Worm (Caenorhabditis elegans): ENCODE data around the gene Y25C1A.14.

Y25C1A.14 gene

ce11 chrII:3076915-3077314 is 19.8 kb downstream of the Y25C1A.14 start, which contains the start of gene Y25C1A.8 (continued):
- TF ChIP-seq fkh-10 (GFP tag; optimal IDR thresholded peaks at IDR 0.05) = peak; percentile 62
- no peak for TF ChIP-seq unc-39 (tag; optimal IDR thresholded peaks at IDR 0.05)
- TF ChIP-seq egl-5 (tag; optimal IDR thresholded peaks at IDR 0.05) = peak; percentile 87
- TF ChIP-seq nfya-1 (tag; optimal IDR thresholded peaks at IDR 0.05; ENCODE audit: insufficient read depth) = peak; percentile 96
- TF ChIP-seq jun-1 (tag; optimal IDR thresholded peaks at IDR 0.05) = peak; percentile 94
- TF ChIP-seq nhr-67 (tag; optimal IDR thresholded peaks at IDR 0.05) = no peak
- TF ChIP-seq zag-1 (tag; optimal IDR thresholded peaks at IDR 0.05) = no peak
- peak; percentile 83 for TF ChIP-seq skn-1 (tag; optimal IDR thresholded peaks at IDR 0.05)
- TF ChIP-seq nhr-76 (tag; optimal IDR thresholded peaks at IDR 0.05) = no peak
- TF ChIP-seq ama-1 (optimal IDR thresholded peaks at IDR 0.05) = peak; percentile 20
- no peak for TF ChIP-seq egl-27 (tag; optimal IDR thresholded peaks at IDR 0.05)

ce11 chrII:3071012-3071749 is 25.6 kb downstream of the Y25C1A.14 start, which contains the start of gene Y25C1A.7:
TSS of gene Y25C1A.7 (minus strand) at chrII:3071062.
- TF ChIP-seq ceh-82 (tag; optimal IDR thresholded peaks at IDR 0.05) (no peak), ceh-16 (tag; optimal IDR thresholded peaks at IDR 0.05) (no peak), ceh-28 (tag; optimal IDR thresholded peaks at IDR 0.05) (peak; percentile 34)

ce11 chrII:3070182-3070581 is 26.6 kb downstream of the Y25C1A.14 start:
- no peak for TF ChIP-seq ceh-9 (tag; optimal IDR thresholded peaks at IDR 0.05)
- TF ChIP-seq ceh-28 (tag; optimal IDR thresholded peaks at IDR 0.05) = peak; percentile 97
- TF ChIP-seq mdl-1 (tag; optimal IDR thresholded peaks at IDR 0.05) = no peak

- TF ChIP-seq fos-1 (tag; optimal IDR thresholded peaks at IDR 0.05) (no peak), ceh-28 (tag; optimal IDR thresholded peaks at IDR 0.05) (peak; percentile 74)
Measured at ce11 chrII:3068646-3069045, 28.1 kb downstream of the Y25C1A.14 start.

ce11 chrII:3067896-3068295 is 28.9 kb downstream of the Y25C1A.14 start:
- no peak for TF ChIP-seq jun-1 (tag; optimal IDR thresholded peaks at IDR 0.05)
- no peak for TF ChIP-seq zag-1 (tag; optimal IDR thresholded peaks at IDR 0.05)
- no peak for TF ChIP-seq lin-15B (tag; optimal IDR thresholded peaks at IDR 0.05)
- no peak for TF ChIP-seq nhr-77 (tag; optimal IDR thresholded peaks at IDR 0.05)
- no peak for TF ChIP-seq hmg-11 (tag; optimal IDR thresholded peaks at IDR 0.05)
- TF ChIP-seq lsy-12 (tag; optimal IDR thresholded peaks at IDR 0.05) = no peak
- TF ChIP-seq sea-2 (GFP tag; optimal IDR thresholded peaks at IDR 0.05) = no peak
- TF ChIP-seq nhr-237 (tag; optimal IDR thresholded peaks at IDR 0.05) = no peak
- no peak for TF ChIP-seq snpc-4 (tag; optimal IDR thresholded peaks at IDR 0.05)
- TF ChIP-seq nhr-23 (tag; optimal IDR thresholded peaks at IDR 0.05) = no peak
- no peak for TF ChIP-seq elt-2 (tag; optimal IDR thresholded peaks at IDR 0.05)
- no peak for TF ChIP-seq mdl-1 (tag; optimal IDR thresholded peaks at IDR 0.05)
- no peak for TF ChIP-seq fkh-10 (GFP tag; optimal IDR thresholded peaks at IDR 0.05)
- no peak for TF ChIP-seq nhr-43 (tag; optimal IDR thresholded peaks at IDR 0.05; ENCODE audit: poor library complexity, severe bottlenecking)
- no peak for TF ChIP-seq egl-5 (tag; optimal IDR thresholded peaks at IDR 0.05)
- no peak for TF ChIP-seq egl-27 (tag; optimal IDR thresholded peaks at IDR 0.05)
- no peak for TF ChIP-seq nhr-11 (tag; optimal IDR thresholded peaks at IDR 0.05)
- no peak for TF ChIP-seq pqm-1 (tag; optimal IDR thresholded peaks at IDR 0.05)
- TF ChIP-seq unc-39 (tag; optimal IDR thresholded peaks at IDR 0.05) = no peak
- TF ChIP-seq ztf-11 (tag; optimal IDR thresholded peaks at IDR 0.05) = no peak

- TF ChIP-seq ceh-28 (tag; optimal IDR thresholded peaks at IDR 0.05) = peak; percentile 95
- no peak for TF ChIP-seq nhr-237 (tag; optimal IDR thresholded peaks at IDR 0.05)
Measured at ce11 chrII:3067447-3067846, 29.3 kb downstream of the Y25C1A.14 start.

- no peak for TF ChIP-seq tbx-2 (tag; optimal IDR thresholded peaks at IDR 0.05)
- no peak for TF ChIP-seq ztf-4 (tag; optimal IDR thresholded peaks at IDR 0.05)
- no peak for TF ChIP-seq skn-1 (tag; optimal IDR thresholded peaks at IDR 0.05)
- TF ChIP-seq ztf-11 (tag; optimal IDR thresholded peaks at IDR 0.05) = no peak
- TF ChIP-seq fkh-10 (GFP tag; optimal IDR thresholded peaks at IDR 0.05) = no peak
- TF ChIP-seq ceh-28 (tag; optimal IDR thresholded peaks at IDR 0.05) = peak; percentile 78
- TF ChIP-seq mdl-1 (tag; optimal IDR thresholded peaks at IDR 0.05) = no peak
- TF ChIP-seq jun-1 (tag; optimal IDR thresholded peaks at IDR 0.05) = no peak
Measured at ce11 chrII:3066401-3066800, 30.4 kb downstream of the Y25C1A.14 start.

Data from whole organism, L3 larva.